Fruit fly (Drosophila melanogaster): ENCODE measurements around the gene CG44385.

DNA sequence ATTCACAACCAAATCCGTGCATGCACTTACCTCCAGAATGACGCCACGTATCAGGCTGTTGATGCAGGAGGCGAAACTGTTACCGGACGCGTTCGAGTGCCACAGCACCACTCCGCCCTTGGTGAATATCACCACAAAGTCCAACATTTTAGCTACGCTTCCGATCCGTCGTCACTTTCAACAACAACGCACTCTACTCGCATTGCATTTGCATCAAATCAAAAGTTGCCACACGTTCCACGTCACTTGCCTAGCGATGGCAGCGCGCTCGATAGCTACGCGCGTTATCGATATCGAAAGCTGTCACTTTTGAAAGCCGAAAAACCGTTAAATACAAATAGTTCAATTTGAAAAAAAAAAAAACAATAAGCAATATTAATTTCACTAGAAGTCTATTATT lies 3.4 kb downstream of the CG44385 start, which contains the start of gene SrpRalpha:
- TF ChIP-seq psq (optimal IDR thresholded peaks at IDR 0.05) (no peak), pan (optimal IDR thresholded peaks at IDR 0.05) (no peak), Dll (optimal IDR thresholded peaks at IDR 0.05) (no peak), CG8478 (optimal IDR thresholded peaks at IDR 0.05) (no peak), usp (GFP tag; optimal IDR thresholded peaks at IDR 0.05) (no peak), EcR (GFP tag; optimal IDR thresholded peaks at IDR 0.05) (no peak)
